Worm (Caenorhabditis elegans) whole organism, late embryonic: ENCODE measurements around the gene F58A6.9.

Source experiments
- C38D4.7 ChIP-seq: fragments of 200-800 bp; sonication (Bioruptor generic); optimal IDR thresholded peaks from 2 replicates; lab custom pipeline; 2018; ENCODE audit warnings: mild to moderate bottlenecking, missing genetic modification characterization, moderate library complexity, missing compliant biosample characterization
- F13H6.1 ChIP-seq: sonication (generic microtip); optimal IDR thresholded peaks from 2 replicates; lab custom pipeline; 2016; ENCODE audit warnings: missing genetic modification characterization, missing compliant biosample characterization
- K02D7.2 ChIP-seq: sonication (generic microtip); optimal IDR thresholded peaks from 2 replicates; lab custom pipeline; 2017; ENCODE audit warnings: mild to moderate bottlenecking, missing genetic modification characterization, missing compliant biosample characterization
- T23F11.4 ChIP-seq: fragments of 200-800 bp; sonication (Bioruptor generic); optimal IDR thresholded peaks from 2 replicates; lab custom pipeline; 2018; ENCODE audit warnings: mild to moderate bottlenecking, missing genetic modification characterization, missing compliant biosample characterization
- ahr-1 ChIP-seq: sonication (generic microtip); optimal IDR thresholded peaks from 2 replicates; lab custom pipeline; 2016; ENCODE audit warnings: missing genetic modification characterization, missing compliant biosample characterization
- ama-1 ChIP-seq: fragments of 150-350 bp; optimal IDR thresholded peaks from 2 replicates; lab custom pipeline; 2014
- ceh-18 ChIP-seq: sonication (generic microtip); optimal IDR thresholded peaks from 2 replicates; lab custom pipeline; 2016; ENCODE audit warnings: missing genetic modification characterization, missing compliant biosample characterization
- ceh-19 ChIP-seq: fragments of 200-800 bp; sonication (Bioruptor generic); optimal IDR thresholded peaks from 2 replicates; lab custom pipeline; 2018; ENCODE audit warnings: mild to moderate bottlenecking, missing genetic modification characterization, missing compliant biosample characterization
- ceh-22 ChIP-seq: sonication (generic microtip); optimal IDR thresholded peaks from 2 replicates; lab custom pipeline; 2017; ENCODE audit warnings: missing biosample characterization, missing genetic modification characterization
- ceh-31 ChIP-seq: sonication (generic microtip); optimal IDR thresholded peaks from 2 replicates; lab custom pipeline; 2016; ENCODE audit warnings: missing genetic modification characterization, missing compliant biosample characterization
- ceh-34 ChIP-seq: sonication (generic microtip); optimal IDR thresholded peaks from 2 replicates; lab custom pipeline; 2016; ENCODE audit warnings: mild to moderate bottlenecking, missing genetic modification characterization, missing compliant biosample characterization
- ceh-6 ChIP-seq: fragments of 200-800 bp; sonication (Bioruptor generic); optimal IDR thresholded peaks from 2 replicates; lab custom pipeline; 2018; ENCODE audit warnings: mild to moderate bottlenecking, missing genetic modification characterization, missing compliant biosample characterization
- ceh-9 ChIP-seq: sonication (generic microtip); optimal IDR thresholded peaks from 2 replicates; lab custom pipeline; 2016; ENCODE audit warnings: mild to moderate bottlenecking, missing genetic modification characterization, inconsistent platforms, missing compliant biosample characterization
- dmd-4 ChIP-seq: sonication (generic microtip); optimal IDR thresholded peaks from 2 replicates; lab custom pipeline; 2016; ENCODE audit warnings: borderline replicate concordance, missing genetic modification characterization, missing compliant biosample characterization
- dve-1 ChIP-seq: sonication (generic microtip); optimal IDR thresholded peaks from 2 replicates; lab custom pipeline; 2017; ENCODE audit warnings: antibody characterized with exemption, mild to moderate bottlenecking, missing genetic modification characterization, missing compliant biosample characterization
- elt-2 ChIP-seq: sonication (generic microtip); optimal IDR thresholded peaks from 2 replicates; lab custom pipeline; 2016; ENCODE audit warnings: missing genetic modification reagents, missing genetic modification characterization, missing compliant biosample characterization
- elt-4 ChIP-seq: sonication (generic microtip); optimal IDR thresholded peaks from 2 replicates; lab custom pipeline; 2016; ENCODE audit warnings: missing genetic modification characterization, missing compliant biosample characterization
- ets-4 ChIP-seq: sonication (generic microtip); optimal IDR thresholded peaks from 2 replicates; lab custom pipeline; 2016; ENCODE audit warnings: missing genetic modification characterization, missing compliant biosample characterization
- fkh-6 ChIP-seq: sonication (generic microtip); optimal IDR thresholded peaks from 2 replicates; lab custom pipeline; 2016; ENCODE audit warnings: missing genetic modification characterization, missing compliant biosample characterization
- gmeb-2 ChIP-seq: sonication (generic microtip); optimal IDR thresholded peaks from 2 replicates; lab custom pipeline; 2016; ENCODE audit warnings: missing genetic modification characterization, inconsistent platforms, missing compliant biosample characterization
- lim-6 ChIP-seq: sonication (generic microtip); optimal IDR thresholded peaks from 2 replicates; lab custom pipeline; 2016; ENCODE audit warnings: missing genetic modification characterization, missing compliant biosample characterization
- madf-2 ChIP-seq: sonication (generic microtip); optimal IDR thresholded peaks from 2 replicates; lab custom pipeline; 2017; ENCODE audit warnings: missing genetic modification characterization, missing compliant biosample characterization
- nfya-1 ChIP-seq: sonication (generic microtip); optimal IDR thresholded peaks from 2 replicates; lab custom pipeline; 2017; ENCODE audit warnings: missing genetic modification characterization, mild to moderate bottlenecking, missing compliant biosample characterization, antibody characterized with exemption, moderate library complexity
- npax-4 ChIP-seq: sonication (generic microtip); optimal IDR thresholded peaks from 2 replicates; lab custom pipeline; 2016; ENCODE audit warnings: missing genetic modification characterization, missing compliant biosample characterization
- odd-2 ChIP-seq: sonication (generic microtip); optimal IDR thresholded peaks from 2 replicates; lab custom pipeline; 2017; ENCODE audit warnings: antibody characterized with exemption, mild to moderate bottlenecking, missing genetic modification characterization, missing compliant biosample characterization
- pag-3 ChIP-seq: sonication (generic microtip); optimal IDR thresholded peaks from 2 replicates; lab custom pipeline; 2016; ENCODE audit warnings: missing compliant biosample characterization, missing genetic modification characterization, borderline replicate concordance
- pat-9 ChIP-seq: fragments of 200-800 bp; sonication (Bioruptor generic); optimal IDR thresholded peaks from 2 replicates; lab custom pipeline; 2018; ENCODE audit warnings: mild to moderate bottlenecking, missing genetic modification characterization, moderate library complexity, missing compliant biosample characterization
- pha-4 ChIP-seq: fragments of 150-350 bp; optimal IDR thresholded peaks from 2 replicates; lab custom pipeline; 2018; ENCODE audit warnings: missing biosample characterization, missing genetic modification reagents, missing genetic modification characterization
- pros-1 ChIP-seq: fragments of 150-350 bp; optimal IDR thresholded peaks from 2 replicates; lab custom pipeline; 2014; ENCODE audit warnings: missing biosample characterization, missing genetic modification reagents, missing genetic modification characterization
- ref-2 ChIP-seq: sonication (generic microtip); optimal IDR thresholded peaks from 2 replicates; lab custom pipeline; 2016; ENCODE audit warnings: missing genetic modification characterization, missing compliant biosample characterization
- rnt-1 ChIP-seq: sonication (generic microtip); optimal IDR thresholded peaks from 2 replicates; lab custom pipeline; 2016; ENCODE audit warnings: missing genetic modification characterization, missing compliant biosample characterization
- sdc-2 ChIP-seq: sonication (generic microtip); optimal IDR thresholded peaks from 2 replicates; lab custom pipeline; 2016; ENCODE audit warnings: missing genotype, missing genetic modification characterization, missing compliant biosample characterization
- sox-2 ChIP-seq: fragments of 200-800 bp; sonication (Bioruptor generic); IDR thresholded peaks from 2 replicates; pipeline ENCODE4 v1.3.6; 2022; ENCODE audit warnings: missing genetic modification reagents, missing genetic modification characterization, missing compliant biosample characterization
- syd-9 ChIP-seq: sonication (generic microtip); optimal IDR thresholded peaks from 2 replicates; lab custom pipeline; 2016; ENCODE audit warnings: mild to moderate bottlenecking, missing genetic modification characterization, moderate library complexity, missing compliant biosample characterization
- tbx-2 ChIP-seq: sonication (generic microtip); optimal IDR thresholded peaks from 2 replicates; lab custom pipeline; 2016; ENCODE audit warnings: missing genetic modification characterization, missing compliant biosample characterization
- unc-3 ChIP-seq, 2 experiments: fragments of 200-800 bp in 1 of 2; sonication (Bioruptor generic) in 1 of 2; sonication (generic microtip) in 1 of 2; conservative IDR thresholded peaks in 1 of 2; optimal IDR thresholded peaks in 1 of 2; 2 replicates each; pipeline versions ENCODE4 v1.3.6 to Lab custom; 2016 to 2022; ENCODE audit warnings: missing compliant biosample characterization in 2 of 2, missing genetic modification characterization in 2 of 2, missing genetic modification reagents in 1 of 2
- unc-42 ChIP-seq: sonication (generic microtip); optimal IDR thresholded peaks from 2 replicates; lab custom pipeline; 2016; ENCODE audit warnings: missing genotype, missing genetic modification characterization, missing compliant biosample characterization

The F58A6.9 gene

ce11 chrII:5166738-5167137 is 8.1 kb upstream of the F58A6.9 start, which contains the start of gene srb-3:
Gene srb-3, minus strand, starts transcription at chrII:5166838.
- no peak for TF ChIP-seq pag-3
- TF ChIP-seq tbx-2 (tag; lab: Kevin White, UChicago), result no peak
- no peak for TF ChIP-seq lim-6 (tag; lab: Kevin White, UChicago)
- no peak for TF ChIP-seq npax-4 (tag; lab: Kevin White, UChicago)
- no peak for TF ChIP-seq dve-1 (tag; lab: Kevin White, UChicago)
- no peak for TF ChIP-seq ceh-19 (GFP tag; lab: Kevin White, UChicago)
- no peak for TF ChIP-seq ceh-34
- TF ChIP-seq pat-9 (tag; lab: Kevin White, UChicago), result no peak
- no peak for TF ChIP-seq unc-42 (tag; lab: Kevin White, UChicago)

- TF ChIP-seq ceh-22 (tag; lab: Kevin White, UChicago), result no peak
- TF ChIP-seq nfya-1 (tag; lab: Kevin White, UChicago), result no peak
- TF ChIP-seq ahr-1, result no peak
These were observed 4.6 kb upstream of the F58A6.9 start, which contains the start of gene srb-5 for ce11 chrII:5163283-5163682. Gene srb-5, minus strand, starts transcription at chrII:5163383.

ce11 chrII:5161102-5161501 is 2.4 kb upstream of the F58A6.9 start, which contains the start of gene C27D6.11:
Gene C27D6.11, minus strand, starts transcription at chrII:5161202.
- TF ChIP-seq npax-4 (tag; lab: Kevin White, UChicago), result no peak
- no peak for TF ChIP-seq K02D7.2 (tag; lab: Kevin White, UChicago)
- TF ChIP-seq, all 69 proteins: peak for 0

- TF ChIP-seq ceh-22 (tag; lab: Kevin White, UChicago), result no peak
- no peak for TF ChIP-seq fkh-6 (tag; lab: Kevin White, UChicago)
These were observed 1.1 kb downstream of the F58A6.9 start, which contains the start of gene srb-13 for ce11 chrII:5157525-5157924. Gene srb-13, minus strand, starts transcription at chrII:5157625.

- TF ChIP-seq elt-4 (tag; lab: Kevin White, UChicago), result no peak
- no peak for TF ChIP-seq fkh-6 (tag; lab: Kevin White, UChicago)
- TF ChIP-seq rnt-1 (tag; lab: Kevin White, UChicago), result no peak
- no peak for TF ChIP-seq ceh-31 (tag; lab: Kevin White, UChicago)
- TF ChIP-seq ref-2 (tag; lab: Kevin White, UChicago), result no peak
- TF ChIP-seq unc-42 (tag; lab: Kevin White, UChicago), result no peak
- no peak for TF ChIP-seq F13H6.1 (tag; lab: Kevin White, UChicago)
- no peak for TF ChIP-seq sox-2
- TF ChIP-seq unc-3 (GFP tag; conservative IDR thresholded peaks at IDR 0.05; lab: Robert Waterston, UW), result no peak
- no peak for TF ChIP-seq unc-3 (tag; optimal IDR thresholded peaks at IDR 0.05; lab: Kevin White, UChicago)
- no peak for TF ChIP-seq ama-1 (lab: Kevin White, UChicago)
These were observed 1.7 kb downstream of the F58A6.9 start, which contains the start of gene msp-45 for ce11 chrII:5156983-5157382. Gene msp-45, minus strand, starts transcription at chrII:5157083.

- TF ChIP-seq sdc-2 (tag; lab: Kevin White, UChicago), result no peak
- no peak for TF ChIP-seq T23F11.4 (GFP tag; lab: Kevin White, UChicago)
- TF ChIP-seq pros-1 (tag; lab: Kevin White, UChicago), result no peak
- TF ChIP-seq odd-2, result no peak
- no peak for TF ChIP-seq ceh-9
- TF ChIP-seq ahr-1, result no peak
- TF ChIP-seq, all 69 proteins: peak for 0
These were observed 4.1 kb downstream of the F58A6.9 start, which contains the start of gene srb-12 for ce11 chrII:5154540-5154939. Gene srb-12, minus strand, starts transcription at chrII:5154640.

- TF ChIP-seq sdc-2 (tag; lab: Kevin White, UChicago), result no peak
- no peak for TF ChIP-seq nfya-1 (tag; lab: Kevin White, UChicago)
- no peak for TF ChIP-seq dmd-4 (tag; lab: Kevin White, UChicago)
- no peak for TF ChIP-seq K02D7.2 (tag; lab: Kevin White, UChicago)
- TF ChIP-seq npax-4 (tag; lab: Kevin White, UChicago), result no peak
- no peak for TF ChIP-seq elt-2 (tag; lab: Kevin White, UChicago)
- TF ChIP-seq gmeb-2, result no peak
- no peak for TF ChIP-seq ceh-6 (GFP tag; lab: Kevin White, UChicago)
- TF ChIP-seq C38D4.7 (GFP tag; lab: Kevin White, UChicago), result no peak
- no peak for TF ChIP-seq ceh-18 (tag; lab: Kevin White, UChicago)
- no peak for TF ChIP-seq ahr-1
- TF ChIP-seq ets-4, result no peak
- TF ChIP-seq sox-2, result no peak
- no peak for TF ChIP-seq pros-1 (tag; lab: Kevin White, UChicago)
- no peak for TF ChIP-seq F13H6.1 (tag; lab: Kevin White, UChicago)
- TF ChIP-seq syd-9, result no peak
- no peak for TF ChIP-seq dve-1 (tag; lab: Kevin White, UChicago)
- TF ChIP-seq madf-2 (tag; lab: Kevin White, UChicago), result no peak
- no peak for TF ChIP-seq pha-4 (tag; lab: Kevin White, UChicago)
These were observed 7.8 kb downstream of the F58A6.9 start, which contains the start of gene srb-16 for ce11 chrII:5150829-5151228. Gene srb-16, minus strand, starts transcription at chrII:5150929.
